Fruit fly (Drosophila melanogaster) whole organism, embryonic: ENCODE data around the gene ftz.

Experiments used
- Aef1 ChIP-seq: fragments of 200-800 bp; sonication (Bioruptor generic); IDR thresholded peaks from 3 replicates; pipeline ENCODE4 v1.3.6; 2022; ENCODE audit warnings: missing biosample characterization, missing genetic modification characterization
- Antp ChIP-seq: fragments of 200-800 bp; sonication (Bioruptor generic); optimal IDR thresholded peaks from 3 replicates; lab custom pipeline; 2016; ENCODE audit warnings: missing biosample characterization, missing genetic modification characterization
- Awh ChIP-seq: fragments of 200-800 bp; sonication (Bioruptor generic); IDR thresholded peaks from 2 replicates; pipeline ENCODE4, ENCODE4 v1.3.6; 2022; ENCODE audit warnings: missing biosample characterization, missing genetic modification characterization
- B-H1 ChIP-seq: fragments of 200-800 bp; sonication (Bioruptor generic); IDR thresholded peaks from 3 replicates; pipeline ENCODE4 v1.3.6; 2022; ENCODE audit warnings: missing biosample characterization, missing genetic modification characterization
- Blimp-1 ChIP-seq: fragments of 200-800 bp; sonication (Bioruptor generic); optimal IDR thresholded peaks from 3 replicates; lab custom pipeline; 2018; ENCODE audit warnings: missing biosample characterization, missing genetic modification characterization, mild to moderate bottlenecking, moderate library complexity, missing genetic modification reagents
- CG10366 ChIP-seq: fragments of 200-800 bp; sonication (Bioruptor generic); IDR thresholded peaks from 2 replicates; pipeline ENCODE4 v1.3.6; 2022; ENCODE audit warnings: missing biosample characterization, missing genetic modification characterization
- CG10979 ChIP-seq: fragments of 200-800 bp; sonication (Bioruptor generic); optimal IDR thresholded peaks from 2 replicates; lab custom pipeline; 2018; ENCODE audit warnings: missing biosample characterization, mild to moderate bottlenecking, missing genetic modification characterization, moderate library complexity
- CG13894 ChIP-seq: fragments of 200-800 bp; sonication (Bioruptor generic); optimal IDR thresholded peaks from 3 replicates; lab custom pipeline; 2018; ENCODE audit warnings: missing biosample characterization, mild to moderate bottlenecking, missing genetic modification characterization, moderate library complexity
- CG14014 ChIP-seq: fragments of 200-800 bp; sonication (Bioruptor generic); IDR thresholded peaks from 2 replicates; pipeline ENCODE4 v1.3.6; 2022; ENCODE audit warnings: missing biosample characterization, missing genetic modification characterization
- CG14050 ChIP-seq: fragments of 200-800 bp; sonication (Bioruptor generic); IDR thresholded peaks from 3 replicates; pipeline ENCODE4 v1.3.6; 2022; ENCODE audit warnings: missing biosample characterization, missing genetic modification characterization
- CG1529 ChIP-seq: fragments of 200-800 bp; sonication (Bioruptor generic); optimal IDR thresholded peaks from 3 replicates; lab custom pipeline; 2018; ENCODE audit warnings: missing biosample characterization, missing genetic modification characterization
- CG18599 ChIP-seq: fragments of 200-800 bp; sonication (Bioruptor generic); optimal IDR thresholded peaks from 3 replicates; lab custom pipeline; 2017; ENCODE audit warnings: missing biosample characterization, missing genetic modification characterization, mild to moderate bottlenecking, moderate library complexity, missing genetic modification reagents
- CG18764 ChIP-seq: fragments of 200-800 bp; sonication (Bioruptor generic); optimal IDR thresholded peaks from 3 replicates; lab custom pipeline; 2016; ENCODE audit warnings: missing biosample characterization, missing genetic modification characterization
- CG2202 ChIP-seq: fragments of 200-800 bp; sonication (Bioruptor generic); optimal IDR thresholded peaks from 2 replicates; lab custom pipeline; 2018; ENCODE audit warnings: missing biosample characterization, mild to moderate bottlenecking, missing genetic modification characterization
- CG3838 ChIP-seq: fragments of 200-800 bp; sonication (Bioruptor generic); optimal IDR thresholded peaks from 3 replicates; lab custom pipeline; 2016; ENCODE audit warnings: missing biosample characterization, missing genetic modification characterization
- CG4328 ChIP-seq: fragments of 200-800 bp; sonication (Bioruptor generic); optimal IDR thresholded peaks from 3 replicates; lab custom pipeline; 2017; ENCODE audit warnings: missing biosample characterization, missing genetic modification reagents, missing genetic modification characterization
- CG4617 ChIP-seq: fragments of 200-800 bp; sonication (Bioruptor generic); optimal IDR thresholded peaks from 3 replicates; lab custom pipeline; 2016; ENCODE audit warnings: missing biosample characterization, missing genetic modification characterization, borderline replicate concordance
- CG7839 ChIP-seq: fragments of 200-800 bp; sonication (Bioruptor generic); optimal IDR thresholded peaks from 3 replicates; lab custom pipeline; 2018; ENCODE audit warnings: missing biosample characterization, mild to moderate bottlenecking, missing genetic modification characterization, moderate library complexity
- CTCF ChIP-seq: fragments of 200-800 bp; sonication (Bioruptor generic); optimal IDR thresholded peaks from 2 replicates; lab custom pipeline; 2017; ENCODE audit warnings: missing biosample characterization, mild to moderate bottlenecking, missing genetic modification characterization, moderate library complexity
- Camta ChIP-seq: fragments of 200-800 bp; sonication (Bioruptor generic); optimal IDR thresholded peaks from 2 replicates; lab custom pipeline; 2016; ENCODE audit warnings: missing biosample characterization, missing genetic modification characterization
- Chrac-16 ChIP-seq: fragments of 200-800 bp; sonication (Bioruptor generic); optimal IDR thresholded peaks from 3 replicates; lab custom pipeline; 2016; ENCODE audit warnings: missing biosample characterization, missing genetic modification characterization
- CoRest ChIP-seq: fragments of 200-800 bp; sonication (Bioruptor generic); optimal IDR thresholded peaks from 3 replicates; lab custom pipeline; 2018; ENCODE audit warnings: missing biosample characterization, mild to moderate bottlenecking, missing genetic modification characterization, moderate library complexity
- D ChIP-seq, 2 experiments: fragments of 200-800 bp in 1 of 2; fragments of >200 bp in 1 of 2; sonication (Bioruptor generic) in 1 of 2; optimal IDR thresholded peaks; 2 replicates in 1 of 2; 3 replicates in 1 of 2; lab custom pipeline; 2017; ENCODE audit warnings: mild to moderate bottlenecking in 1 of 2, missing biosample characterization in 1 of 2, missing genetic modification characterization in 1 of 2, missing genetic modification reagents in 1 of 2
- H15 ChIP-seq: fragments of 200-800 bp; sonication (Bioruptor generic); IDR thresholded peaks from 3 replicates; pipeline ENCODE4 v1.3.6; 2022; ENCODE audit warnings: missing biosample characterization, missing genetic modification characterization
- Hr3 ChIP-seq: fragments of 200-800 bp; sonication (Bioruptor generic); optimal IDR thresholded peaks from 3 replicates; lab custom pipeline; 2016; ENCODE audit warnings: missing biosample characterization, missing genetic modification characterization
- Lhr ChIP-seq: fragments of 200-800 bp; sonication (Bioruptor generic); optimal IDR thresholded peaks from 3 replicates; lab custom pipeline; 2017; ENCODE audit warnings: mild to moderate bottlenecking, missing biosample characterization, missing genetic modification reagents, missing genetic modification characterization
- MESR4 ChIP-seq: fragments of 200-800 bp; sonication (Bioruptor generic); optimal IDR thresholded peaks from 2 replicates; lab custom pipeline; 2018; ENCODE audit warnings: missing biosample characterization, mild to moderate bottlenecking, missing genetic modification characterization, moderate library complexity
- Meics ChIP-seq: fragments of 200-800 bp; sonication (Bioruptor generic); optimal IDR thresholded peaks from 2 replicates; lab custom pipeline; 2017; ENCODE audit warnings: missing biosample characterization, mild to moderate bottlenecking, missing genetic modification characterization
- Oli ChIP-seq: fragments of 200-800 bp; sonication (Bioruptor generic); optimal IDR thresholded peaks from 2 replicates; lab custom pipeline; 2018; ENCODE audit warnings: missing biosample characterization, mild to moderate bottlenecking, missing genetic modification characterization, moderate library complexity
- Rfx ChIP-seq: fragments of 200-800 bp; sonication (Bioruptor generic); IDR thresholded peaks from 2 replicates; pipeline ENCODE4 v1.3.6; 2022; ENCODE audit warnings: missing biosample characterization, missing genetic modification characterization
- Six4 ChIP-seq: fragments of 200-800 bp; sonication (Bioruptor generic); optimal IDR thresholded peaks from 2 replicates; lab custom pipeline; 2016; ENCODE audit warnings: missing biosample characterization, missing genetic modification characterization
- Sox102F ChIP-seq: fragments of 200-800 bp; sonication (Bioruptor generic); optimal IDR thresholded peaks from 2 replicates; lab custom pipeline; 2018; ENCODE audit warnings: missing biosample characterization, mild to moderate bottlenecking, missing genetic modification characterization, moderate library complexity
- Trl ChIP-seq, 3 experiments: fragments of >200 bp in 2 of 3; fragments of 200-800 bp in 1 of 3; sonication (Bioruptor generic) in 1 of 3; optimal IDR thresholded peaks; 2 replicates in 1 of 3; 3 replicates in 2 of 3; lab custom pipeline; 2016 to 2017; ENCODE audit warnings: missing biosample characterization in 1 of 3, missing genetic modification characterization in 1 of 3
- bcd ChIP-seq: fragments of 200-800 bp; sonication (Bioruptor generic); optimal IDR thresholded peaks from 2 replicates; lab custom pipeline; 2017; ENCODE audit warnings: missing biosample characterization, mild to moderate bottlenecking, missing genetic modification characterization
- chn ChIP-seq: fragments of 200-800 bp; sonication (Bioruptor generic); optimal IDR thresholded peaks from 2 replicates; lab custom pipeline; 2016; ENCODE audit warnings: missing biosample characterization, missing genetic modification characterization
- dysf ChIP-seq: fragments of 200-800 bp; sonication (Bioruptor generic); IDR thresholded peaks from 3 replicates; pipeline ENCODE4 v1.3.6; 2022; ENCODE audit warnings: missing biosample characterization, missing genetic modification characterization
- gcm ChIP-seq: fragments of 200-800 bp; sonication (Bioruptor generic); optimal IDR thresholded peaks from 2 replicates; lab custom pipeline; 2019; ENCODE audit warnings: missing biosample characterization, mild to moderate bottlenecking, missing genetic modification characterization, moderate library complexity
- hb ChIP-seq: fragments of 200-800 bp; sonication (Bioruptor generic); IDR thresholded peaks from 3 replicates; pipeline ENCODE4 v1.3.6; 2022; ENCODE audit warnings: missing biosample characterization, missing genetic modification characterization; ENCODE audit not compliant: partially characterized antibody
- kay ChIP-seq: fragments of 200-800 bp; sonication (Bioruptor generic); optimal IDR thresholded peaks from 2 replicates; lab custom pipeline; 2016; ENCODE audit warnings: missing biosample characterization, missing genetic modification characterization
- lola ChIP-seq, 3 experiments: fragments of >200 bp in 2 of 3; fragments of 200-800 bp in 1 of 3; sonication (Bioruptor generic) in 1 of 3; optimal IDR thresholded peaks; 2 replicates each; lab custom pipeline; 2017 to 2019; ENCODE audit warnings: missing biosample characterization in 3 of 3, missing genetic modification characterization in 3 of 3, mild to moderate bottlenecking in 1 of 3, moderate library complexity in 1 of 3
- maf-S ChIP-seq: fragments of 200-800 bp; sonication (Bioruptor generic); optimal IDR thresholded peaks from 2 replicates; lab custom pipeline; 2016; ENCODE audit warnings: missing biosample characterization, missing genetic modification characterization
- otp ChIP-seq: fragments of 200-800 bp; sonication (Bioruptor generic); IDR thresholded peaks from 3 replicates; pipeline ENCODE4, ENCODE4 v1.3.6; 2022; ENCODE audit warnings: missing biosample characterization, missing genetic modification characterization
- pnt ChIP-seq: fragments of 200-800 bp; sonication (Bioruptor generic); optimal IDR thresholded peaks from 3 replicates; lab custom pipeline; 2016; ENCODE audit warnings: missing biosample characterization, missing genetic modification characterization
- ro ChIP-seq: fragments of 200-800 bp; sonication (Bioruptor generic); IDR thresholded peaks from 2 replicates; pipeline ENCODE4 v1.3.6; 2022; ENCODE audit warnings: missing biosample characterization, missing genetic modification characterization
- stc ChIP-seq: fragments of 200-800 bp; sonication (Bioruptor generic); IDR thresholded peaks from 2 replicates; pipeline ENCODE4 v1.3.6; 2022; ENCODE audit warnings: missing biosample characterization, missing genetic modification characterization
- vvl ChIP-seq: fragments of 200-800 bp; sonication (Bioruptor generic); IDR thresholded peaks from 2 replicates; pipeline ENCODE4 v1.3.6; 2022; ENCODE audit warnings: missing biosample characterization, missing genetic modification characterization
- wek ChIP-seq: fragments of 200-800 bp; sonication (Bioruptor generic); optimal IDR thresholded peaks from 3 replicates; lab custom pipeline; 2018; ENCODE audit warnings: missing biosample characterization, mild to moderate bottlenecking, missing genetic modification characterization, moderate library complexity

Gene ftz

dm6 chr3R:6817977-6818903, 45.9 kb upstream of the ftz start (continued):
- peak; percentile 52 for TF ChIP-seq CG18599 (GFP tag; lab: Kevin White, UChicago)
- peak; percentile 65; the same call in 1 of the 2 replicates for TF ChIP-seq Awh
- TF ChIP-seq vvl (GFP tag; lab: Robert Waterston, UW), result peak; percentile 70
- TF ChIP-seq otp (GFP tag; lab: Robert Waterston, UW), result peak; percentile 50; the same call in 2 of the 3 replicates
- peak; percentile 54; the same call in 2 of the 3 replicates for TF ChIP-seq H15 (GFP tag; lab: Robert Waterston, UW)
- TF ChIP-seq Rfx (GFP tag; lab: Robert Waterston, UW), result peak; percentile 52
- 0 out of 2 replicates have a peak, but pooled peaks have one; percentile 37 for TF ChIP-seq ro (GFP tag; lab: Robert Waterston, UW)
- peak; percentile 71 for TF ChIP-seq Sox102F (GFP tag; lab: Kevin White, UChicago)
- TF ChIP-seq lola (GFP tag; optimal IDR thresholded peaks at IDR 0.05; lab: Kevin White, UChicago), result peak in 1 of 3 experiments; percentile 26
- TF ChIP-seq maf-S (GFP tag; lab: Kevin White, UChicago), result no peak
- TF ChIP-seq B-H1, result peak; percentile 31; the same call in 1 of the 3 replicates
- peak; percentile 7 for TF ChIP-seq kay
- peak; percentile 75 for TF ChIP-seq stc (GFP tag; lab: Robert Waterston, UW)
- peak; percentile 64; the same call in 1 of the 2 replicates for TF ChIP-seq CG14014 (GFP tag; lab: Robert Waterston, UW)
- TF ChIP-seq Meics (GFP tag; lab: Kevin White, UChicago), result peak; percentile 43
- peak; percentile 65 for TF ChIP-seq CG10366 (GFP tag; lab: Robert Waterston, UW)
- TF ChIP-seq CG13894, result no peak
- TF ChIP-seq MESR4 (GFP tag; lab: Kevin White, UChicago), result no peak
- TF ChIP-seq Six4, result peak; percentile 1
- peak; percentile 8 for TF ChIP-seq Camta
- no peak for TF ChIP-seq Lhr (GFP tag; lab: Kevin White, UChicago)
- no peak for TF ChIP-seq wek (GFP tag; lab: Kevin White, UChicago)
- TF ChIP-seq CTCF, result no peak
- no peak for TF ChIP-seq chn
- no peak for TF ChIP-seq hb (GFP tag; lab: Robert Waterston, UW)
- peak; percentile 53 for TF ChIP-seq CG7839 (tag; lab: Kevin White, UChicago)
- peak; percentile 49 for TF ChIP-seq Chrac-16 (GFP tag; lab: Kevin White, UChicago)
- TF ChIP-seq CG4328 (GFP tag; lab: Kevin White, UChicago), result no peak
- TF ChIP-seq Trl (optimal IDR thresholded peaks at IDR 0.05; lab: Kevin White, UChicago), result peak in 1 of 2 experiments; percentile 7
- no peak for TF ChIP-seq Trl (GFP tag; optimal IDR thresholded peaks at IDR 0.05; lab: Kevin White, UChicago)
- peak; percentile 26; the same call in 2 of the 3 replicates for TF ChIP-seq CG14050 (GFP tag; lab: Robert Waterston, UW)
- peak; percentile 48 for TF ChIP-seq CG1529 (GFP tag; lab: Kevin White, UChicago)
- TF ChIP-seq Oli, result peak; percentile 56
- peak; percentile 23 for TF ChIP-seq Hr3 (GFP tag; lab: Kevin White, UChicago)
- TF ChIP-seq dysf (GFP tag; lab: Robert Waterston, UW), result 0 out of 3 replicates have a peak, but pooled peaks have one; percentile 54
- TF ChIP-seq CG2202, result no peak
- TF ChIP-seq CoRest, result peak; percentile 42
- 0 out of 3 replicates have a peak, but pooled peaks have one; percentile 33 for TF ChIP-seq Aef1 (GFP tag; lab: Robert Waterston, UW)
- TF ChIP-seq Blimp-1 (GFP tag; lab: Kevin White, UChicago), result peak; percentile 28
- TF ChIP-seq CG4617, result no peak
- peak; percentile 49 for TF ChIP-seq pnt (GFP tag; lab: Kevin White, UChicago)
- TF ChIP-seq CG18764 (GFP tag; lab: Kevin White, UChicago), result no peak
- peak; percentile 2 for TF ChIP-seq gcm (GFP tag; lab: Kevin White, UChicago)
- TF ChIP-seq Antp (GFP tag; lab: Kevin White, UChicago), result peak; percentile 42
- peak; percentile 60 for TF ChIP-seq D (optimal IDR thresholded peaks at IDR 0.05; lab: Kevin White, UChicago)
- no peak for TF ChIP-seq D (GFP tag; optimal IDR thresholded peaks at IDR 0.05; lab: Kevin White, UChicago)
- TF ChIP-seq bcd (GFP tag; lab: Kevin White, UChicago), result peak; percentile 12
- peak; percentile 48 for TF ChIP-seq CG10979 (tag; lab: Kevin White, UChicago)
- no peak for TF ChIP-seq CG3838 (GFP tag; lab: Kevin White, UChicago)
